Fruit fly (Drosophila melanogaster): Measurements from ENCODE around the gene Alms1b.

The Alms1b gene

DNA sequence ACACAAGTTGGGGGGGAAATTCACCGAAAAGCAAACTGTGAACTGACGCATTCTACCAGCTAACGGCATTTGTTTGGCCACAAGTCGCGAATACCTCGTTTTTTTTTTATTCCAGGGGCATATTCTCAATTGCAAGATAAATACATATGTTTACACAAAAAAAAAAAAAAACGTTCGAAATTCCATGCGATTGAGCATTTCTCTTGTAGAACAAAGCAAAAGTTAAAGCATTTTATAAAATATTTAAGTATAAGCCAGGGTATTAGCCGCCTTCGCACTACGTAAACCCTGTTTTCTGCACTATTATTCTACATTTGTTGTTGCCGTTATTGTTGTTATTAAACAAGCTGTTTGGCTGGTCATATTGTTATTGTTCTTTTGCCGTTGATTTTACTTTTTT is 16.4 kb downstream of the Alms1b start (continued):
- TF ChIP-seq corto (GFP tag; optimal IDR thresholded peaks at IDR 0.05) (no peak), Awh (GFP tag; IDR thresholded peaks at IDR 0.05) (no peak), CG11560 (tag; IDR thresholded peaks at IDR 0.05) (no peak), bab2 (GFP tag; optimal IDR thresholded peaks at IDR 0.05) (no peak), dati (GFP tag; IDR thresholded peaks at IDR 0.05) (no peak), CG1602 (GFP tag; optimal IDR thresholded peaks at IDR 0.05) (no peak), ATbp (GFP tag; optimal IDR thresholded peaks at IDR 0.05) (no peak), chinmo (GFP tag; IDR thresholded peaks at IDR 0.05; ENCODE audit: partially characterized antibody) (no peak), CG30020 (tag; optimal IDR thresholded peaks at IDR 0.05) (no peak), scrt (GFP tag; optimal IDR thresholded peaks at IDR 0.05) (no peak), CG2120 (GFP tag; optimal IDR thresholded peaks at IDR 0.05) (peak; percentile 57), Dip2 (GFP tag; IDR thresholded peaks at IDR 0.05) (no peak), Optix (GFP tag; IDR thresholded peaks at IDR 0.05) (no peak), gcm (GFP tag; optimal IDR thresholded peaks at IDR 0.05) (no peak), CG3726 (GFP tag; IDR thresholded peaks at IDR 0.05) (no peak), CG3847 (GFP tag; IDR thresholded peaks at IDR 0.05) (no peak), odd (GFP tag; optimal IDR thresholded peaks at IDR 0.05) (no peak), Atf-2 (GFP tag; optimal IDR thresholded peaks at IDR 0.05) (no peak), Ets65A (GFP tag) (no peak), crc (GFP tag; optimal IDR thresholded peaks at IDR 0.05) (peak; percentile 2), CG2202 (tag; optimal IDR thresholded peaks at IDR 0.05) (no peak), CG13894 (tag; optimal IDR thresholded peaks at IDR 0.05) (no peak), p53 (GFP tag; optimal IDR thresholded peaks at IDR 0.05) (no peak), CG14441 (GFP tag; IDR thresholded peaks at IDR 0.05) (peak; percentile 48; the same call in 1 of the 2 replicates), repo (GFP tag; optimal IDR thresholded peaks at IDR 0.05) (no peak), CG7839 (tag; optimal IDR thresholded peaks at IDR 0.05) (peak; percentile 37), klu (GFP tag; IDR thresholded peaks at IDR 0.05) (no peak), CG8281 (tag; optimal IDR thresholded peaks at IDR 0.05) (no peak), Rx (GFP tag; IDR thresholded peaks at IDR 0.05) (peak; percentile 7; the same call in 1 of the 2 replicates), CG1529 (GFP tag; optimal IDR thresholded peaks at IDR 0.05) (no peak), CG4360 (GFP tag; IDR thresholded peaks at IDR 0.05) (no peak), gfzf (GFP tag; optimal IDR thresholded peaks at IDR 0.05) (no peak), salm (tag; optimal IDR thresholded peaks at IDR 0.05) (no peak), Hr39 (optimal IDR thresholded peaks at IDR 0.05) (no peak), knrl (GFP tag; IDR thresholded peaks at IDR 0.05; ENCODE audit: partially characterized antibody) (no peak), CG11085 (GFP tag; IDR thresholded peaks at IDR 0.05) (no peak), CG6254 (GFP tag; optimal IDR thresholded peaks at IDR 0.05) (no peak), CG4707 (GFP tag; optimal IDR thresholded peaks at IDR 0.05) (no peak), hb (GFP tag; IDR thresholded peaks at IDR 0.05; ENCODE audit: partially characterized antibody) (no peak), CG14014 (GFP tag; IDR thresholded peaks at IDR 0.05) (no peak), tll (GFP tag; optimal IDR thresholded peaks at IDR 0.05) (no peak), CG6689 (GFP tag; IDR thresholded peaks at IDR 0.05) (peak; percentile 42), ase (GFP tag; IDR thresholded peaks at IDR 0.05) (no peak), wor (GFP tag; IDR thresholded peaks at IDR 0.05) (no peak), CG6813 (GFP tag; optimal IDR thresholded peaks at IDR 0.05) (no peak), jumu (GFP tag; optimal IDR thresholded peaks at IDR 0.05) (no peak), CG30403 (GFP tag; optimal IDR thresholded peaks at IDR 0.05) (no peak), fru (optimal IDR thresholded peaks at IDR 0.05) (no peak), CG8765 (GFP tag; IDR thresholded peaks at IDR 0.05) (no peak), BtbVII (GFP tag; optimal IDR thresholded peaks at IDR 0.05) (no peak), otp (GFP tag; IDR thresholded peaks at IDR 0.05) (no peak), CG34224 (GFP tag; IDR thresholded peaks at IDR 0.05; ENCODE audit: partially characterized antibody) (no peak), CG11247 (GFP tag; IDR thresholded peaks at IDR 0.05) (no peak)
